Worm (Caenorhabditis elegans): ENCODE data around the gene T14G12.6.
A peak's percentile ranks its signal among the peaks of the same experiment; 100 is the strongest.

T14G12.6 gene

ce11 chrX:3785111-3785808 is 26.0 kb upstream of the T14G12.6 start:
- peak; percentile 80 for TF ChIP-seq blmp-1 (tag; optimal IDR thresholded peaks at IDR 0.05; ENCODE audit: insufficient read depth)
- no peak for TF ChIP-seq mdl-1 (tag; optimal IDR thresholded peaks at IDR 0.05)
- TF ChIP-seq nhr-129 (tag; optimal IDR thresholded peaks at IDR 0.05): peak; percentile 42
- peak; percentile 7 for TF ChIP-seq C34F6.9 (tag; optimal IDR thresholded peaks at IDR 0.05)
- TF ChIP-seq nhr-21 (tag; optimal IDR thresholded peaks at IDR 0.05): no peak
- peak; percentile 18 for TF ChIP-seq sma-9 (GFP tag; optimal IDR thresholded peaks at IDR 0.05)
- TF ChIP-seq sma-9 (tag; optimal IDR thresholded peaks at IDR 0.05): no peak
- peak; percentile 27 for TF ChIP-seq sma-3 (GFP tag; optimal IDR thresholded peaks at IDR 0.05)
- no peak for TF ChIP-seq snpc-4 (tag; optimal IDR thresholded peaks at IDR 0.05)

DNA sequence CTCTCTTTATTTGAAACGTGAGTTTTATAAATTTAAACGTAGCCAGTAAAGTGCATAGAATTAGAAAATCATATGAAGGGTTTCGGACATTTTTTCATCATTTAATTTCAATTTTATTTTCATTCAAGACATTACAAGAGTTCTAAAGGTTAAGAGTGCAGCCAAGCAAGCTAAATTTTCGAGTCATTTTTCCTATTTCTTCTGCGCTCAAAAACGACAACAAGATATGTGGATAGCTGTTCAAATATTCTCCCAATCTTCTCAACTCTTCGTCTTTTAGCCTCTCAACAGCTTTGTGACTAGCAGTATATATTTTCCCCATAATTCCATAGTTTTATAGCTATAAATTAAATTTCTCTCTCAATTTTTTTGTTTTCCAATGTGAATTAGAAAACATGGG is 24.4 kb upstream of the T14G12.6 start:
- TF ChIP-seq ztf-11 (tag; optimal IDR thresholded peaks at IDR 0.05) (no peak), mbf-1 (tag; optimal IDR thresholded peaks at IDR 0.05) (no peak), mdl-1 (tag; optimal IDR thresholded peaks at IDR 0.05) (no peak), alr-1 (tag; optimal IDR thresholded peaks at IDR 0.05) (no peak), nhr-129 (tag; optimal IDR thresholded peaks at IDR 0.05) (no peak), skn-1 (tag; optimal IDR thresholded peaks at IDR 0.05) (no peak), lin-39 (tag; optimal IDR thresholded peaks at IDR 0.05) (no peak), unc-39 (tag; optimal IDR thresholded peaks at IDR 0.05) (no peak), Y55F3AM.14 (GFP tag; optimal IDR thresholded peaks at IDR 0.05) (no peak), egl-27 (tag; optimal IDR thresholded peaks at IDR 0.05) (no peak), elt-3 (tag; optimal IDR thresholded peaks at IDR 0.05) (no peak), peb-1 (tag; optimal IDR thresholded peaks at IDR 0.05) (no peak), ZK546.5 (tag; optimal IDR thresholded peaks at IDR 0.05) (no peak), nhr-21 (tag; optimal IDR thresholded peaks at IDR 0.05) (no peak), ztf-1 (GFP tag; conservative IDR thresholded peaks at IDR 0.05) (no peak), nhr-23 (tag; optimal IDR thresholded peaks at IDR 0.05) (no peak), R02D3.7 (tag; optimal IDR thresholded peaks at IDR 0.05) (no peak), crh-2 (tag; optimal IDR thresholded peaks at IDR 0.05) (no peak), lin-13 (GFP tag; optimal IDR thresholded peaks at IDR 0.05) (no peak)

ce11 chrX:3781040-3781439 is 21.8 kb upstream of the T14G12.6 start, which contains the start of gene marg-1:
TSS of gene marg-1 (minus strand) at chrX:3781140.
- TF ChIP-seq ceh-16 (tag; optimal IDR thresholded peaks at IDR 0.05) (no peak), fos-1 (tag; optimal IDR thresholded peaks at IDR 0.05) (no peak), unc-62 (GFP tag; optimal IDR thresholded peaks at IDR 0.05) (no peak), ZK546.5 (tag; optimal IDR thresholded peaks at IDR 0.05) (no peak), blmp-1 (tag; optimal IDR thresholded peaks at IDR 0.05; ENCODE audit: insufficient read depth) (no peak), lin-11 (tag; optimal IDR thresholded peaks at IDR 0.05) (no peak), unc-39 (tag; optimal IDR thresholded peaks at IDR 0.05) (no peak), mdl-1 (tag; optimal IDR thresholded peaks at IDR 0.05) (no peak), elt-1 (tag; optimal IDR thresholded peaks at IDR 0.05) (no peak), unc-55 (GFP tag; optimal IDR thresholded peaks at IDR 0.05) (no peak), lin-13 (GFP tag; optimal IDR thresholded peaks at IDR 0.05) (no peak), Y55F3AM.14 (GFP tag; optimal IDR thresholded peaks at IDR 0.05) (no peak), mbf-1 (tag; optimal IDR thresholded peaks at IDR 0.05) (no peak)

DNA sequence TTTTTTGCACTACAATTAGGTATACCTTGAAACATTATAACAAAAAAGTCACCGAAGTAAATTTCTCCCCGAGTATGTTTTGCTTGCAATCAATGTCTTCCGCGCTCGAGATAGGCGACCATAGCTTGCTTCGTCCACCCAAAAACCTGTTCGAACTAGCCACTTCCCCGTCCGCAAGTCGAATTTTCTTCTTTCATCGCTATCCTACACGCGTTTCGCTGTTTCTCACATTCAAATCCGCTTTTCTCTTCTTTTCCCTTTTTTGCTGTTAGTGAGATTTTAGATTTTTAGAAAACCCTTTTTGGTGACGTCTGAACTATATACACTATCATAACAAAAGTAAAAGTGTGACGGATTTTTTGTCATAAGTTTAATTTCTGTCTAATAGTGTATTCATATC is 14.0 kb upstream of the T14G12.6 start:
- TF ChIP-seq nhr-23 (tag; optimal IDR thresholded peaks at IDR 0.05) (no peak), skn-1 (tag; optimal IDR thresholded peaks at IDR 0.05) (no peak), Y55F3AM.14 (GFP tag; optimal IDR thresholded peaks at IDR 0.05) (no peak), blmp-1 (tag; optimal IDR thresholded peaks at IDR 0.05; ENCODE audit: insufficient read depth) (peak; percentile 32), nhr-25 (tag; optimal IDR thresholded peaks at IDR 0.05) (no peak)

- no peak for TF ChIP-seq mbf-1 (tag; optimal IDR thresholded peaks at IDR 0.05)
- TF ChIP-seq lsy-2 (tag; optimal IDR thresholded peaks at IDR 0.05): peak in 1 of 2 experiments; percentile 21
- TF ChIP-seq mab-5 (tag; optimal IDR thresholded peaks at IDR 0.05): no peak
- TF ChIP-seq gmeb-1 (tag; optimal IDR thresholded peaks at IDR 0.05): peak; percentile 38
- TF ChIP-seq blmp-1 (tag; optimal IDR thresholded peaks at IDR 0.05; ENCODE audit: insufficient read depth): no peak
- TF ChIP-seq C34F6.9 (tag; optimal IDR thresholded peaks at IDR 0.05): peak; percentile 57
- peak; percentile 17 for TF ChIP-seq crh-2 (tag; optimal IDR thresholded peaks at IDR 0.05)
- TF ChIP-seq fos-1 (tag; optimal IDR thresholded peaks at IDR 0.05): peak; percentile 13
- peak; percentile 15 for TF ChIP-seq sem-4 (tag; optimal IDR thresholded peaks at IDR 0.05)
- TF ChIP-seq unc-55 (GFP tag; optimal IDR thresholded peaks at IDR 0.05): peak; percentile 64
- TF ChIP-seq sma-9 (GFP tag; optimal IDR thresholded peaks at IDR 0.05): peak; percentile 19
- TF ChIP-seq sma-9 (tag; optimal IDR thresholded peaks at IDR 0.05): no peak
Measured at ce11 chrX:3772405-3772804, 13.2 kb upstream of the T14G12.6 start, which contains the start of gene F47B7.2. TSS of gene F47B7.2 (plus strand) at chrX:3772762.
